Worm (Caenorhabditis elegans) whole organism, late embryonic: ENCODE data around the gene deb-1.

ENCODE experiments used
- C08G9.2 ChIP-seq: sonication (generic microtip); optimal IDR thresholded peaks from 2 replicates; lab custom pipeline; 2016; ENCODE audit warnings: mild to moderate bottlenecking, missing genetic modification characterization, moderate library complexity, missing compliant biosample characterization
- F13H6.1 ChIP-seq: sonication (generic microtip); optimal IDR thresholded peaks from 2 replicates; lab custom pipeline; 2016; ENCODE audit warnings: missing genetic modification characterization, missing compliant biosample characterization
- ama-1 ChIP-seq: fragments of 150-350 bp; optimal IDR thresholded peaks from 2 replicates; lab custom pipeline; 2014
- ceh-18 ChIP-seq: sonication (generic microtip); optimal IDR thresholded peaks from 2 replicates; lab custom pipeline; 2016; ENCODE audit warnings: missing genetic modification characterization, missing compliant biosample characterization
- ceh-19 ChIP-seq: fragments of 200-800 bp; sonication (Bioruptor generic); optimal IDR thresholded peaks from 2 replicates; lab custom pipeline; 2018; ENCODE audit warnings: mild to moderate bottlenecking, missing genetic modification characterization, missing compliant biosample characterization
- ceh-2 ChIP-seq: sonication (generic microtip); optimal IDR thresholded peaks from 2 replicates; lab custom pipeline; 2016; ENCODE audit warnings: missing genotype, missing genetic modification characterization, missing compliant biosample characterization
- ceh-30 ChIP-seq: fragments of 150-350 bp; optimal IDR thresholded peaks from 2 replicates; lab custom pipeline; 2014; ENCODE audit warnings: missing biosample characterization, missing genetic modification characterization
- ceh-45 ChIP-seq: fragments of 200-800 bp; sonication (Bioruptor generic); IDR thresholded peaks from 2 replicates; pipeline ENCODE4 v1.3.6; 2022; ENCODE audit warnings: missing genetic modification reagents, missing genetic modification characterization, missing compliant biosample characterization
- ceh-48 ChIP-seq: sonication (generic microtip); optimal IDR thresholded peaks from 2 replicates; lab custom pipeline; 2016; ENCODE audit warnings: missing genetic modification characterization, inconsistent platforms, missing compliant biosample characterization
- dmd-4 ChIP-seq: sonication (generic microtip); optimal IDR thresholded peaks from 2 replicates; lab custom pipeline; 2016; ENCODE audit warnings: borderline replicate concordance, missing genetic modification characterization, missing compliant biosample characterization
- dve-1 ChIP-seq: sonication (generic microtip); optimal IDR thresholded peaks from 2 replicates; lab custom pipeline; 2017; ENCODE audit warnings: antibody characterized with exemption, mild to moderate bottlenecking, missing genetic modification characterization, missing compliant biosample characterization
- elt-2 ChIP-seq: sonication (generic microtip); optimal IDR thresholded peaks from 2 replicates; lab custom pipeline; 2016; ENCODE audit warnings: missing genetic modification reagents, missing genetic modification characterization, missing compliant biosample characterization
- ets-4 ChIP-seq: sonication (generic microtip); optimal IDR thresholded peaks from 2 replicates; lab custom pipeline; 2016; ENCODE audit warnings: missing genetic modification characterization, missing compliant biosample characterization
- fax-1 ChIP-seq: sonication (generic microtip); optimal IDR thresholded peaks from 2 replicates; lab custom pipeline; 2016; ENCODE audit warnings: missing genotype, missing genetic modification characterization, missing compliant biosample characterization
- hlh-13 ChIP-seq: fragments of 200-800 bp; sonication (Bioruptor generic); optimal IDR thresholded peaks from 2 replicates; lab custom pipeline; 2018; ENCODE audit warnings: mild to moderate bottlenecking, missing genetic modification characterization, missing compliant biosample characterization
- hlh-15 ChIP-seq: sonication (generic microtip); optimal IDR thresholded peaks from 2 replicates; lab custom pipeline; 2016; ENCODE audit warnings: missing genetic modification characterization, missing compliant biosample characterization
- hlh-30 ChIP-seq: sonication (generic microtip); optimal IDR thresholded peaks from 2 replicates; lab custom pipeline; 2017; ENCODE audit warnings: antibody characterized with exemption, missing genetic modification characterization, missing compliant biosample characterization; ENCODE audit not compliant: insufficient read depth
- hlh-6 ChIP-seq: sonication (generic microtip); optimal IDR thresholded peaks from 2 replicates; lab custom pipeline; 2016; ENCODE audit warnings: missing genotype, missing genetic modification characterization, missing compliant biosample characterization
- hlh-8 ChIP-seq: sonication (generic microtip); optimal IDR thresholded peaks from 2 replicates; lab custom pipeline; 2016; ENCODE audit warnings: missing genotype, missing genetic modification characterization, missing compliant biosample characterization
- lin-11 ChIP-seq: fragments of 200-800 bp; sonication (Bioruptor generic); optimal IDR thresholded peaks from 2 replicates; lab custom pipeline; 2018; ENCODE audit warnings: mild to moderate bottlenecking, missing genetic modification characterization, missing compliant biosample characterization
- nhr-11 ChIP-seq: fragments of 150-350 bp; optimal IDR thresholded peaks from 2 replicates; lab custom pipeline; 2014; ENCODE audit warnings: missing biosample characterization, missing genetic modification characterization
- nhr-232 ChIP-seq: sonication (generic microtip); optimal IDR thresholded peaks from 2 replicates; lab custom pipeline; 2016; ENCODE audit warnings: missing genetic modification characterization, missing compliant biosample characterization
- npax-4 ChIP-seq: sonication (generic microtip); optimal IDR thresholded peaks from 2 replicates; lab custom pipeline; 2016; ENCODE audit warnings: missing genetic modification characterization, missing compliant biosample characterization
- pax-1 ChIP-seq: fragments of 150-350 bp; optimal IDR thresholded peaks from 2 replicates; lab custom pipeline; 2014; ENCODE audit warnings: missing biosample characterization, missing genetic modification characterization
- pha-2 ChIP-seq: sonication (generic microtip); optimal IDR thresholded peaks from 2 replicates; lab custom pipeline; 2017; ENCODE audit warnings: mild to moderate bottlenecking, missing genetic modification characterization, missing compliant biosample characterization
- pqm-1 ChIP-seq: sonication (generic microtip); optimal IDR thresholded peaks from 2 replicates; lab custom pipeline; 2016; ENCODE audit warnings: missing genetic modification characterization, missing compliant biosample characterization
- ref-2 ChIP-seq: sonication (generic microtip); optimal IDR thresholded peaks from 2 replicates; lab custom pipeline; 2016; ENCODE audit warnings: missing genetic modification characterization, missing compliant biosample characterization
- rnt-1 ChIP-seq: sonication (generic microtip); optimal IDR thresholded peaks from 2 replicates; lab custom pipeline; 2016; ENCODE audit warnings: missing genetic modification characterization, missing compliant biosample characterization
- sox-4 ChIP-seq: sonication (generic microtip); optimal IDR thresholded peaks from 2 replicates; lab custom pipeline; 2017; ENCODE audit warnings: mild to moderate bottlenecking, missing genetic modification characterization, inconsistent platforms, missing compliant biosample characterization
- syd-9 ChIP-seq: sonication (generic microtip); optimal IDR thresholded peaks from 2 replicates; lab custom pipeline; 2016; ENCODE audit warnings: mild to moderate bottlenecking, missing genetic modification characterization, moderate library complexity, missing compliant biosample characterization
- tbx-2 ChIP-seq: sonication (generic microtip); optimal IDR thresholded peaks from 2 replicates; lab custom pipeline; 2016; ENCODE audit warnings: missing genetic modification characterization, missing compliant biosample characterization
- unc-55 ChIP-seq: sonication (generic microtip); optimal IDR thresholded peaks from 2 replicates; lab custom pipeline; 2017; ENCODE audit warnings: missing biosample characterization, missing genetic modification reagents, missing genetic modification characterization
- zip-5 ChIP-seq: sonication (generic microtip); optimal IDR thresholded peaks from 2 replicates; lab custom pipeline; 2016; ENCODE audit warnings: missing genetic modification characterization, missing compliant biosample characterization

deb-1 gene

DNA sequence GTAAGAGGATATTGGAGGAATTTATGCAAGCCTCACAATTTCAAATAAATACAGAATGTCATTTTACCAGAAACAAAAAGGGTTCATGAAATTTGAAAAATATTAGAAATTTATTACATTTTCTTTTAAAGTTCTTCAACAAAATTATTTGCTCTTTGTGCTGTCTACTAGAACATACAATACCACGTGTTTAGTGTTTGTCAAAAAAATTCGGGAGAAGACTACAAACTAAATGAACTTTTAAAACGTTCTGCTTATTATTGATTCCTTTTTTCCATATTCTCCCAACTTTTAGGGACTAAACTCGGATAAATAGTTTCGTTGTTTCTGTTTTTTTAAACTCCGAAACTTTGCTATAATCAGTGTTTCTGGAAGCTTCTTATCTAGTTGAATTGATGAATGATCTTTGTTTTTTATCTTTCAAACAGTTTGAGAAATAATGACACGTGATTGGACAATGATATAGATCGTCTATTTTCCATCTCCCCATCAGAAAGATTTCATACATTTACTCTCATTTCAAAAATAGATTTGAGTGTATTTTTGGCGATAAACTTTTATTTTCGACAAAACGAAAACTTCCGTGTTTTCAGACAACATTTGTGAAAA is 45.3 kb downstream of the deb-1 start:
- TF ChIP-seq fax-1, result no peak
- TF ChIP-seq dmd-4 (tag; lab: Kevin White, UChicago), result no peak
- no peak for TF ChIP-seq hlh-13 (GFP tag; lab: Kevin White, UChicago)
- no peak for TF ChIP-seq ceh-2
- TF ChIP-seq nhr-232, result no peak
- TF ChIP-seq ceh-19 (GFP tag; lab: Kevin White, UChicago), result no peak
- TF ChIP-seq ets-4, result no peak
- TF ChIP-seq ama-1 (lab: Kevin White, UChicago), result no peak
- TF ChIP-seq sox-4, result no peak
- TF ChIP-seq ref-2 (tag; lab: Kevin White, UChicago), result no peak
- no peak for TF ChIP-seq pax-1 (tag; lab: Kevin White, UChicago)
- no peak for TF ChIP-seq ceh-48 (tag; lab: Kevin White, UChicago)
- no peak for TF ChIP-seq tbx-2 (tag; lab: Kevin White, UChicago)
- TF ChIP-seq pha-2 (tag; lab: Kevin White, UChicago), result no peak
- no peak for TF ChIP-seq hlh-8 (tag; lab: Kevin White, UChicago)
- no peak for TF ChIP-seq nhr-11 (tag; lab: Kevin White, UChicago)

DNA sequence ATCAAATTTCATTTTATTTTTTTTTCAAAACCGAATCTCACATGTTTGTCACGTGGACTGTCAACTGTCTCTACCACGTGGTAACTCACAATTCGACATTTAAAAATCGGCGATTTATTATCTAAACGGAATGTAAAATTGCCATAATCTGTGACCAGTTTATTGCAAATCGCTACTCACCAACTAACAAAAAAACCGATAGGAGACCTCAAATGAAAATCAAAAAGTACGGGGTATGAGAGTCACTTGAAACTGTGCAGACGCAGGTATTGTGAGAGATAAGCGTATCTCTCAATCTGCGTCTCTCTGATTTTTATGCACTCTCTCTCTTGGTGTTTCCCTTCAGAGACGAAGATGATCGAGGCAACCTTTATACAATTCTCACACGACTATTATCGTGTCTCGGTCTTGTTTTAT is 46.3 kb downstream of the deb-1 start:
- no peak for TF ChIP-seq C08G9.2
- no peak for TF ChIP-seq lin-11 (tag; lab: Kevin White, UChicago)
- no peak for TF ChIP-seq pha-2 (tag; lab: Kevin White, UChicago)
- peak; percentile 62 for TF ChIP-seq elt-2 (tag; lab: Kevin White, UChicago)
- peak; percentile 27 for TF ChIP-seq dve-1 (tag; lab: Kevin White, UChicago)
- peak; percentile 1 for TF ChIP-seq ceh-18 (tag; lab: Kevin White, UChicago)
- no peak for TF ChIP-seq rnt-1
- TF ChIP-seq unc-55 (GFP tag; lab: Kevin White, UChicago), result peak; percentile 13
- peak; percentile 30 for TF ChIP-seq pqm-1 (tag; lab: Kevin White, UChicago)
- TF ChIP-seq hlh-6, result no peak
- TF ChIP-seq, all 69 proteins: peak for 5

DNA sequence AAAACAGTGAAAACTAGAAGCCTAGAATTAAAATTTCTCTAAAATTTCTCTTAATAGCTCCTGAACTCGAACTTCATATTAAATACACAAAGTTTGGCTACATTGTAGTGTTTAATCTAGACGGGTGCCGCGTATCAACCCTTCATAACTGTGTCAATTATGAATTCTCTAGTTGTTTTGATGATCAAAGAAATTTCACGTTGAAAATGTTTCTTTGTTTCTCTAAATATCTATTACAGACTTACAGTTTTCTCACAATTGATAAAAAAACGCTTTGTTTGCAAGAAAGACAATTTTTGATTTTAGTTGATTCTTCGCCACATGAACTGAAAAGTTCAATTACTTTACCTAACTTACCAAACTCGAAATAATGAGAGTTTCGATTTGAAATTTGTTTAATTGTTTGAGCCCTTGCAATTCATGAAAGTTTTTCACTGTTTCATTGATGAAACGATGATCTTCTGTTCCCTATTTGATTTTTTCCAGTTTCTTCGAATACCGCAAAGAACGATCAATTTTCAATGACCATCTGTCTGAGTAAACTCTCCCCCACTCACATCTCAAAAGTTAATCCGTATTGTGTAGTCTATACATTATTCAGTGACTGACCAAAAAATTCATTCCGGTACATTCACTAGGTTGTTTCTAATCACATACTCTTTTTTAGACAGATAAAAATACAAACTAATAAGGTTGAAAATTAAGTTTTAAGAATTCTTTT is 47.3 kb downstream of the deb-1 start:
- TF ChIP-seq ceh-30 (no peak), F13H6.1 (tag; lab: Kevin White, UChicago) (no peak), ceh-2 (no peak), hlh-15 (tag; lab: Kevin White, UChicago) (no peak), pqm-1 (tag; lab: Kevin White, UChicago) (no peak), syd-9 (tag; lab: Kevin White, UChicago) (no peak), tbx-2 (tag; lab: Kevin White, UChicago) (no peak), ceh-48 (tag; lab: Kevin White, UChicago) (no peak), ceh-45 (GFP tag; lab: Robert Waterston, UW) (no peak), zip-5 (tag; lab: Kevin White, UChicago) (no peak), fax-1 (no peak), pax-1 (tag; lab: Kevin White, UChicago) (no peak), npax-4 (tag; lab: Kevin White, UChicago) (no peak), hlh-30 (tag; lab: Kevin White, UChicago) (no peak)

DNA sequence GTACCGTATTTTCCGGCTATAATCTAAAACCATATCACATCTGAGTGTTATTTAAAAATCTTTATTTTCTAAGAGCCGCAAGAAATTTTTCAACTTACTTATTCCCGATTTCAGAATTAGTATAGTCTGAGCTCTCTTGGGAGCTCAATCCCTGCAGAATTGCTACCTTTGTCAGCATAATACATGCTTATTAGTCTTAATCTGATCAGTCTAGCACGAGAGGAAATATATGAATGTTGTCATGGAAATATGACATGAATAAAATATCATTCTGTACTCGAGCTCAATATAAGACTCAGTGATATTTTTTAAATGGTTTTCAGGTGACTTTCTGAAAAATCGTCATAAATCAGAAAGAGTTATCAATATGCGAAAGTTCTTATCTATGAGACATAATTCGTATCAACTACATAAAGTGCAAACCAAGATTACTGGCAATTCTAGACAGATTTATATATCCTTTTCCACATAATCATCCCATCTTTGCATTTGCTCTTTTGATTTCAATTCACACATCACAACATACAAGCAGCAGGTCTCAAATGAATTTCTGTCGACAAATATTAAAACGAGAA is 48.6 kb downstream of the deb-1 start:
- peak; percentile 19 for TF ChIP-seq elt-2 (tag; lab: Kevin White, UChicago)
- TF ChIP-seq hlh-6, result no peak
